Fruit fly (Drosophila melanogaster): Measurements from ENCODE around the gene Wnk.

dm6 chr3L:21539245-21540196, 15.2 kb downstream of the Wnk start, which contains the start of the genes COX8 and VhaM9.7-b:
- TF ChIP-seq tx (GFP tag; optimal IDR thresholded peaks at IDR 0.05) (peak; percentile 25), CG8478 (optimal IDR thresholded peaks at IDR 0.05) (no peak), CG14667 (GFP tag; IDR thresholded peaks at IDR 0.05) (no peak), MESR4 (GFP tag; optimal IDR thresholded peaks at IDR 0.05) (peak; percentile 97), NC2β (GFP tag; optimal IDR thresholded peaks at IDR 0.05) (peak; percentile 24), dpn (GFP tag; optimal IDR thresholded peaks at IDR 0.05) (peak; percentile 54 to 68), Sry-δ (GFP tag; optimal IDR thresholded peaks at IDR 0.05) (peak; percentile 93), al (GFP tag; IDR thresholded peaks at IDR 0.05) (peak; percentile 57; the same call in 1 of the 2 replicates), Ets65A (GFP tag) (peak; percentile 96), CG9437 (GFP tag; optimal IDR thresholded peaks at IDR 0.05) (peak; percentile 61), zen2 (GFP tag; IDR thresholded peaks at IDR 0.05; ENCODE audit: partially characterized antibody) (peak; percentile 51; the same call in 1 of the 3 replicates)
